Fruit fly (Drosophila melanogaster) whole organism, pupa: Measurements from ENCODE around the gene Gr28a.

Experiments
- CG10348 ChIP-seq: fragments of 200-800 bp; sonication (Bioruptor generic); IDR thresholded peaks from 2 replicates; pipeline ENCODE4 v1.3.6; 2022; ENCODE audit warnings: missing biosample characterization, missing genetic modification characterization
- CG12605 ChIP-seq: fragments of 200-800 bp; sonication (Bioruptor generic); IDR thresholded peaks from 2 replicates; pipeline ENCODE4 v1.3.6; 2022; ENCODE audit warnings: missing biosample characterization, missing genetic modification characterization
- CG13204 ChIP-seq: fragments of 200-800 bp; sonication (Bioruptor generic); optimal IDR thresholded peaks from 2 replicates; lab custom pipeline; 2018; ENCODE audit warnings: missing biosample characterization, mild to moderate bottlenecking, missing genetic modification characterization, moderate library complexity
- CG14655 ChIP-seq: fragments of 200-800 bp; sonication (Bioruptor generic); optimal IDR thresholded peaks from 3 replicates; lab custom pipeline; 2017; ENCODE audit warnings: mild to moderate bottlenecking, missing biosample characterization, missing genetic modification reagents, missing genetic modification characterization
- CG15710 ChIP-seq: fragments of 200-800 bp; sonication (Bioruptor generic); optimal IDR thresholded peaks from 2 replicates; lab custom pipeline; 2018; ENCODE audit warnings: missing biosample characterization, mild to moderate bottlenecking, missing genetic modification characterization, moderate library complexity
- CG17806 ChIP-seq: fragments of 200-800 bp; sonication (Bioruptor generic); optimal IDR thresholded peaks from 2 replicates; lab custom pipeline; 2018; ENCODE audit warnings: missing biosample characterization, mild to moderate bottlenecking, missing genetic modification characterization, moderate library complexity
- CG32121 ChIP-seq: fragments of 200-800 bp; sonication (Bioruptor generic); IDR thresholded peaks from 2 replicates; pipeline ENCODE4 v1.3.6; 2022; ENCODE audit warnings: missing biosample characterization, missing genetic modification characterization
- CG34367 ChIP-seq: fragments of 200-800 bp; sonication (Bioruptor generic); optimal IDR thresholded peaks from 2 replicates; lab custom pipeline; 2018; ENCODE audit warnings: missing biosample characterization, mild to moderate bottlenecking, missing genetic modification characterization
- CG4496 ChIP-seq: fragments of 200-800 bp; sonication (Bioruptor generic); IDR thresholded peaks from 3 replicates; pipeline ENCODE4 v1.3.6; 2022; ENCODE audit warnings: missing biosample characterization, missing genetic modification characterization
- CG8159 ChIP-seq: fragments of 200-800 bp; sonication (Bioruptor generic); optimal IDR thresholded peaks from 3 replicates; lab custom pipeline; 2018; ENCODE audit warnings: missing biosample characterization, mild to moderate bottlenecking, missing genetic modification characterization, moderate library complexity
- CG8301 ChIP-seq: fragments of 200-800 bp; sonication (Bioruptor generic); optimal IDR thresholded peaks from 2 replicates; lab custom pipeline; 2018; ENCODE audit warnings: missing biosample characterization, mild to moderate bottlenecking, missing genetic modification characterization
- CG9948 ChIP-seq: fragments of 200-800 bp; sonication (Bioruptor generic); optimal IDR thresholded peaks from 2 replicates; lab custom pipeline; 2018; ENCODE audit warnings: missing biosample characterization, mild to moderate bottlenecking, missing genetic modification characterization, moderate library complexity
- D1 ChIP-seq: fragments of 200-800 bp; sonication (Bioruptor generic); optimal IDR thresholded peaks from 2 replicates; lab custom pipeline; 2018; ENCODE audit warnings: missing biosample characterization, mild to moderate bottlenecking, missing genetic modification characterization, moderate library complexity
- EcR ChIP-seq: fragments of 200-800 bp; sonication (Bioruptor generic); optimal IDR thresholded peaks from 3 replicates; lab custom pipeline; 2019; ENCODE audit warnings: missing biosample characterization, missing genetic modification characterization, mild to moderate bottlenecking, moderate library complexity, missing genetic modification reagents
- Ets98B ChIP-seq: fragments of 200-800 bp; sonication (Bioruptor generic); IDR thresholded peaks from 2 replicates; pipeline ENCODE4 v1.3.6; 2022; ENCODE audit warnings: missing biosample characterization, missing genetic modification characterization
- Pif1A ChIP-seq: fragments of 200-800 bp; sonication (Bioruptor generic); optimal IDR thresholded peaks from 3 replicates; lab custom pipeline; 2016; ENCODE audit warnings: missing biosample characterization, missing genetic modification characterization
- Pif1B ChIP-seq: fragments of 200-800 bp; sonication (Bioruptor generic); optimal IDR thresholded peaks from 3 replicates; lab custom pipeline; 2016; ENCODE audit warnings: missing biosample characterization, missing genetic modification characterization
- Snoo ChIP-seq: fragments of 200-800 bp; sonication (Bioruptor generic); optimal IDR thresholded peaks from 3 replicates; lab custom pipeline; 2017; ENCODE audit warnings: missing biosample characterization, mild to moderate bottlenecking, missing genetic modification characterization, inconsistent platforms
- fd96Ca ChIP-seq: fragments of 200-800 bp; sonication (Bioruptor generic); IDR thresholded peaks from 3 replicates; pipeline ENCODE4 v1.3.6; 2022; ENCODE audit warnings: missing biosample characterization, missing genetic modification characterization
- gl ChIP-seq: fragments of 200-800 bp; sonication (Bioruptor generic); optimal IDR thresholded peaks from 2 replicates; lab custom pipeline; 2018; ENCODE audit warnings: missing biosample characterization, mild to moderate bottlenecking, missing genetic modification characterization
- rn ChIP-seq: fragments of 200-800 bp; sonication (Bioruptor generic); IDR thresholded peaks from 2 replicates; pipeline ENCODE4 v1.3.6; 2022; ENCODE audit warnings: missing biosample characterization, missing genetic modification characterization

Gene Gr28a

DNA sequence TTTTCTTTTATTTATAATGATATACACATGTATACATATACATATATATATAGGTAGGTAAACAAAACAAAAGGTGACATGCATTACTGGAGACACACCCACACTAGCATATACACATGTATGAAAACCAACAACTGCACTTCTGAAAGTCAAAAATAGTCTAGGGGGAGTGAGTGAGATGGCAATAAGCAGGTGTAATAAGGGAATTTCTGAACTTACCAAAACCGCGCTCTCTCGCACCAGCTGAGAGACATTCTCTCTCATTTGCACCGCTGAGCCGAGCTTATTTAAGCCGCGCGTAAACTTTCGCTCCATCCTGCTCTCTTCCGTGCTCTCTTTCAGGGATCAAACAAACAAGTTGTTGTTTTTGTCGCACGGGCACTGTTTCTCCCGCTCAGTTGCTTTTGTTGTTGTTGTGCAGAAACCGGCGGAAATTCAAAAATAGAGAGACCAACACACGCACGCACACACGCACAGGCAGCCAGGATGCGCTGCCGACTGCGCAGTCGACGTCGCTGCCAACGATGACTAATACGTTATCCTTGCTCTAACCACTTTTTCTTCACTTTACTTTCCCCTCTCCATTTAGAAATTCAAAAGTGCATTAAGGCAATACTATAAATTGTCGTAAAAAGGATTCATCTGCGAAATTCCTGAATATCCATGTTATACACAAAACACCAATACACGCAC is 41.4 kb upstream of the Gr28a start:
- TF ChIP-seq fd96Ca (GFP tag; lab: Robert Waterston, UW) (0 out of 3 replicates have a peak, but pooled peaks have one; percentile 24), rn (GFP tag; lab: Robert Waterston, UW) (no peak), CG4496 (GFP tag; lab: Robert Waterston, UW) (peak; percentile 79)

dm6 chr2L:7494341-7495293 is 40.6 kb upstream of the Gr28a start:
- TF ChIP-seq Ets98B (GFP tag; lab: Robert Waterston, UW) (0 out of 2 replicates have a peak, but pooled peaks have one; percentile 27), Snoo (tag; lab: Kevin White, UChicago) (no peak), CG34367 (tag; lab: Kevin White, UChicago) (peak; percentile 41), EcR (GFP tag; lab: Kevin White, UChicago) (no peak), fd96Ca (GFP tag; lab: Robert Waterston, UW) (no peak), CG8159 (tag; lab: Kevin White, UChicago) (no peak), Pif1B (no peak), D1 (tag; lab: Kevin White, UChicago) (peak; percentile 21), Pif1A (no peak), gl (tag; lab: Kevin White, UChicago) (no peak), rn (GFP tag; lab: Robert Waterston, UW) (no peak), CG15710 (tag; lab: Kevin White, UChicago) (peak; percentile 46), CG8301 (tag; lab: Kevin White, UChicago) (peak; percentile 37), CG14655 (GFP tag; lab: Kevin White, UChicago) (peak; percentile 35), CG9948 (tag; lab: Kevin White, UChicago) (peak; percentile 24), CG13204 (GFP tag; lab: Kevin White, UChicago) (no peak), CG17806 (peak; percentile 8), CG32121 (GFP tag; lab: Robert Waterston, UW) (peak; percentile 54), CG12605 (GFP tag; lab: Robert Waterston, UW) (0 out of 2 replicates have a peak, but pooled peaks have one; percentile 25), CG10348 (no peak), CG4496 (GFP tag; lab: Robert Waterston, UW) (0 out of 3 replicates have a peak, but pooled peaks have one; percentile 5)
- TF ChIP-seq, all 21 proteins: peak for 11

- TF ChIP-seq gl (tag; lab: Kevin White, UChicago) = no peak
- TF ChIP-seq CG8301 (tag; lab: Kevin White, UChicago) = no peak
- TF ChIP-seq CG12605 (GFP tag; lab: Robert Waterston, UW) = no peak
- TF ChIP-seq CG15710 (tag; lab: Kevin White, UChicago) = no peak
- TF ChIP-seq EcR (GFP tag; lab: Kevin White, UChicago) = no peak
- no peak for TF ChIP-seq CG4496 (GFP tag; lab: Robert Waterston, UW)
- TF ChIP-seq Pif1A = no peak
- no peak for TF ChIP-seq CG14655 (GFP tag; lab: Kevin White, UChicago)
- TF ChIP-seq fd96Ca (GFP tag; lab: Robert Waterston, UW) = no peak
- TF ChIP-seq CG34367 (tag; lab: Kevin White, UChicago) = no peak
- no peak for TF ChIP-seq CG17806
- TF ChIP-seq Ets98B (GFP tag; lab: Robert Waterston, UW) = no peak
- no peak for TF ChIP-seq CG8159 (tag; lab: Kevin White, UChicago)
- TF ChIP-seq rn (GFP tag; lab: Robert Waterston, UW) = no peak
- no peak for TF ChIP-seq D1 (tag; lab: Kevin White, UChicago)
- TF ChIP-seq Pif1B = no peak
- TF ChIP-seq CG13204 (GFP tag; lab: Kevin White, UChicago) = no peak
- no peak for TF ChIP-seq CG10348
Measured at dm6 chr2L:7493444-7493843, 39.4 kb upstream of the Gr28a start.

DNA sequence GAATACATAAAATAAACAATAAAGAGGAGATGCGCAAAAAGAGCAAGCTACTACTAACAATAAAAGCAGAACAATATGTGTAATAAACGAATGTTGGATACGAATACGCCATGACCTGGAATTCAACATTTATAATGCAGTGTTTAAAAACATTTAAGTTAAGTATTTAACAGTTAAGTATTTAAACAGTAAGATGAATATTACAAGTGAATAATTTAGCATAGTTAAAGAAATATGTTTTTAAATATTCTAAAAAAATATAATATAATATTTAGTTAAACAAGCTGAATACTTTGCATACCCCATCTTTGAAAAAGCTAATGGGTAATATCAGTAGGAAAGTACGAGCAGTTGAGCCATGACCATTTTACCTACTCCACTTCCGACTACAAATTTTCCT is 38.5 kb upstream of the Gr28a start:
- TF ChIP-seq CG8159 (tag; lab: Kevin White, UChicago) (peak; percentile 29), CG14655 (GFP tag; lab: Kevin White, UChicago) (peak; percentile 9), CG13204 (GFP tag; lab: Kevin White, UChicago) (no peak)

DNA sequence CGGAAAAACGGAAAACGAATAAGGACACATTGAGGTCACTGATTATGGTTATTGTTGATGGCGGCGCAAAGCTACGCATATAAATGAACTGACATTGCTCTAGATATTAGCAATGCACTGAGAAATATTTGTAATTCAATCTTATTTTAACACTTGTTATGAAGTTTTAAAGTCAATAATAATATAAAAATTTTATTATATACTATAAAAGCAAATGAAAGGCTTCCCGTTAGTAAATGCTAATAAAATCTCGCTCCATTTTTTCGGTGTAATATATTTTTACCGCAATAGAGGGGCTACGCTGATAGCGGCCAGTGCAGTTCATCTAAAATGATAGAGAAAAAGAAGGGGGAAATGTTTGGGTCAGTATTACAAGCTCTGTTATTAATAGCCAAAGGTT is 37.9 kb upstream of the Gr28a start:
- peak; percentile 28 for TF ChIP-seq CG8301 (tag; lab: Kevin White, UChicago)
- 0 out of 3 replicates have a peak, but pooled peaks have one; percentile 40 for TF ChIP-seq fd96Ca (GFP tag; lab: Robert Waterston, UW)
- peak; percentile 52 for TF ChIP-seq CG32121 (GFP tag; lab: Robert Waterston, UW)
- no peak for TF ChIP-seq CG12605 (GFP tag; lab: Robert Waterston, UW)
- no peak for TF ChIP-seq Pif1B
- peak; percentile 55; the same call in 1 of the 3 replicates for TF ChIP-seq CG4496 (GFP tag; lab: Robert Waterston, UW)
- TF ChIP-seq CG14655 (GFP tag; lab: Kevin White, UChicago) = peak; percentile 24
- TF ChIP-seq CG9948 (tag; lab: Kevin White, UChicago) = peak; percentile 31
- TF ChIP-seq CG17806 = peak; percentile 38
- TF ChIP-seq CG8159 (tag; lab: Kevin White, UChicago) = no peak
- no peak for TF ChIP-seq CG10348
- TF ChIP-seq rn (GFP tag; lab: Robert Waterston, UW) = peak; percentile 47; the same call in 1 of the 2 replicates
- peak; percentile 17 for TF ChIP-seq CG15710 (tag; lab: Kevin White, UChicago)
- TF ChIP-seq CG13204 (GFP tag; lab: Kevin White, UChicago) = no peak
- no peak for TF ChIP-seq Pif1A
- TF ChIP-seq Snoo (tag; lab: Kevin White, UChicago) = no peak
- peak; percentile 36; the same call in 1 of the 2 replicates for TF ChIP-seq Ets98B (GFP tag; lab: Robert Waterston, UW)
